Fruit fly (Drosophila melanogaster): ENCODE data around the gene CG13113.

Gene CG13113

DNA sequence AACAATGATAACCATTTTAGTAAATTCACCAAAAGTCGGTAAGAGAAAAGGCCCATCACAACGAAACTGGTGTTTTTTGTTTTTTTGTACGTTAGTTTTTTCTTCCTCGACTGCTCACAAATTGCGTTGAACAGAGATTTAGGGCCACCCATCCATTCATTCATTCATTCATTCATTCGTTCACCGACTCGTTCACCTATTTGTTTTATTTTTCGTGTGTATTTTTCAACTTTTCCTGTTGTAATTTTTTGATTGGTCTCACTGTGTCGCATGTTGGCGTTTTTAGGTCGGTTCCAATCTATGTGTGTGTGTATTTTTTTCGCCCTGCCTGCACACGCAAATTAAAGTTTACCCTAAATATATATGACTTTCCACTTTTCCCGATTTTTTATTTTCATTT, 19.1 kb upstream of the CG13113 start:
- TF ChIP-seq Mnt (GFP tag; optimal IDR thresholded peaks at IDR 0.05) (no peak), CG5204 (GFP tag; optimal IDR thresholded peaks at IDR 0.05) (no peak), Clk (GFP tag; optimal IDR thresholded peaks at IDR 0.05) (no peak), pad (GFP tag; optimal IDR thresholded peaks at IDR 0.05) (no peak), Hr96 (GFP tag; optimal IDR thresholded peaks at IDR 0.05) (no peak), cic (GFP tag; optimal IDR thresholded peaks at IDR 0.05) (no peak), cnc (optimal IDR thresholded peaks at IDR 0.05) (no peak), tj (GFP tag; optimal IDR thresholded peaks at IDR 0.05) (no peak), CG11617 (GFP tag; optimal IDR thresholded peaks at IDR 0.05) (no peak), bab1 (GFP tag; optimal IDR thresholded peaks at IDR 0.05) (no peak), CG12768 (GFP tag; optimal IDR thresholded peaks at IDR 0.05) (no peak)

DNA sequence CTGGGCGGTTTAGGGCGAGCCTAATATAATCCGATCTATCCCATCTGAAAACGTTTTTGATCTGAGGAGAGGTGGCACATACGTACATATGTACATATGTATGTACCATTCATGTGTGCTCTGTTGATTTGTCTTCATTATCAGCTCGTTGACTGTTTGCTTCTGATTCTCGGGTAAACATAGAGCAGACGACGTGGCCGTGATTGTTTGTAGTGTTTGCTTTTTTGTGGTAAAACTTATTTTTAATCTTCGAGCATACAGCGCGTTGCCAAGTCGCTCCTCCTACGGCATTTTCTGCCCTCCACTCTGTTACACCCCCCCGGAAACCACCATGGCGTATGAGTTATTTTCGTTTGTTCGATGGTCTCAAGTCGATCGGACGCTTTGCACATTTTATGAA, 18.3 kb upstream of the CG13113 start:
- peak; percentile 40 for TF ChIP-seq CG11617 (GFP tag; optimal IDR thresholded peaks at IDR 0.05)
- TF ChIP-seq bab1 (GFP tag; optimal IDR thresholded peaks at IDR 0.05): no peak
- TF ChIP-seq ovo (GFP tag; optimal IDR thresholded peaks at IDR 0.05): peak; percentile 49
- TF ChIP-seq CG7045 (GFP tag; optimal IDR thresholded peaks at IDR 0.05): peak; percentile 74
- peak; percentile 71 for TF ChIP-seq CG7101 (tag; optimal IDR thresholded peaks at IDR 0.05)
- peak; percentile 62 for TF ChIP-seq CG12768 (GFP tag; optimal IDR thresholded peaks at IDR 0.05)
- TF ChIP-seq CG5204 (GFP tag; optimal IDR thresholded peaks at IDR 0.05): no peak
- TF ChIP-seq CG33017 (tag; optimal IDR thresholded peaks at IDR 0.05): peak; percentile 17
- TF ChIP-seq CG14711 (tag; optimal IDR thresholded peaks at IDR 0.05): peak; percentile 18
- peak; percentile 91 for TF ChIP-seq cic (GFP tag; optimal IDR thresholded peaks at IDR 0.05)
- TF ChIP-seq Crg-1 (GFP tag; optimal IDR thresholded peaks at IDR 0.05): peak; percentile 77
- peak; percentile 14 for TF ChIP-seq Hr96 (GFP tag; optimal IDR thresholded peaks at IDR 0.05)
- TF ChIP-seq kay (GFP tag; ENCODE audit: borderline replicate concordance): peak; percentile 39
- peak; percentile 38 for TF ChIP-seq pad (GFP tag; optimal IDR thresholded peaks at IDR 0.05)
- no peak for TF ChIP-seq CG1620 (GFP tag; optimal IDR thresholded peaks at IDR 0.05)
- TF ChIP-seq Mnt (GFP tag; optimal IDR thresholded peaks at IDR 0.05): peak; percentile 50
- no peak for TF ChIP-seq tj (GFP tag; optimal IDR thresholded peaks at IDR 0.05)

DNA sequence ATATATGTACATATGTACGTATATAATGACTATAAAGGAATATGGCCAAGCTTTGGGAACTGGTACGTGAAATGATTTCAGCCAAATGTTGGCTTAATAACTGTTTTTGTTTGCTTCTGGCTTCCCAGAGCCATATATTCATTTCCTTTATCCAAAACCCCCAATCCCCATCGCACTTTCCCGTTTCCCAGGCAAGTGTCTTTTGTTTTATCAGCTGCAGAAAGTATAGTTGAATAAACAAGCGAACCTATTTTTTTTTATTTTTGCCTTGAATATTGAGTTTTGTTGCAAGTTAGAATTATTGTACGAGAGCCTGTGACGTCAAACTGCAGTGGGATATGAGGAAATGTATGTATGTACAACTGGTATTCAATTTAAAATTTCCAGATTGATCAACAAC, 17.5 kb upstream of the CG13113 start:
- TF ChIP-seq Clk (GFP tag; optimal IDR thresholded peaks at IDR 0.05) (no peak), bab1 (GFP tag; optimal IDR thresholded peaks at IDR 0.05) (no peak), CG14711 (tag; optimal IDR thresholded peaks at IDR 0.05) (peak; percentile 11), CG33017 (tag; optimal IDR thresholded peaks at IDR 0.05) (peak; percentile 24), ovo (GFP tag; optimal IDR thresholded peaks at IDR 0.05) (peak; percentile 23), CG11617 (GFP tag; optimal IDR thresholded peaks at IDR 0.05) (peak; percentile 21), Crg-1 (GFP tag; optimal IDR thresholded peaks at IDR 0.05) (peak; percentile 47), Hr96 (GFP tag; optimal IDR thresholded peaks at IDR 0.05) (no peak), CG7045 (GFP tag; optimal IDR thresholded peaks at IDR 0.05) (peak; percentile 43), CG1620 (GFP tag; optimal IDR thresholded peaks at IDR 0.05) (no peak), toe (GFP tag; optimal IDR thresholded peaks at IDR 0.05) (no peak), CG5204 (GFP tag; optimal IDR thresholded peaks at IDR 0.05) (no peak), Mnt (GFP tag; optimal IDR thresholded peaks at IDR 0.05) (peak; percentile 3), pad (GFP tag; optimal IDR thresholded peaks at IDR 0.05) (peak; percentile 16), tj (GFP tag; optimal IDR thresholded peaks at IDR 0.05) (no peak), cnc (optimal IDR thresholded peaks at IDR 0.05) (no peak), CG7101 (tag; optimal IDR thresholded peaks at IDR 0.05) (peak; percentile 39), kay (GFP tag; ENCODE audit: borderline replicate concordance) (peak; percentile 1), cic (GFP tag; optimal IDR thresholded peaks at IDR 0.05) (peak; percentile 81), CG12768 (GFP tag; optimal IDR thresholded peaks at IDR 0.05) (peak; percentile 60)

DNA sequence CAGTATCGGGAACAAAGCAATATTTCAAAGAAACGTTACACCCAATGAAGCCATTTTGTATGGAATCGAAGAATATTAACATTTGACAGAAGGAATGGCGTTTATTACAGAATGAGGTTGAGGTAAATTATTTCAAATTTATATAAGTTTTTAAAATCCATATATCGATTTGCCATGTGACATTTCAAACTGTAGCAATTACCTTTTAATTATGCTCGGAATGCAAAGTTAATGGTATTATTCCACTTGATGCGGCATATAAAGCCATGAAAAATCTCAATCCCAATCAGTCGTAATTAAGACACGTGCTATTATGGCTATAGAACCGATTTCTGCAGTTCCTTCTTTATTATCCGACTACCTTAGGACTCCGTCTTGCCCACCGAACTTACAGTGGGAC, 15.8 kb upstream of the CG13113 start, which contains the start of gene CG31883:
CG31883 (plus strand) TSS at position 301 of the 400 bp plus-strand sequence.
- no peak for TF ChIP-seq CG1620 (GFP tag; optimal IDR thresholded peaks at IDR 0.05)
- TF ChIP-seq CG12768 (GFP tag; optimal IDR thresholded peaks at IDR 0.05): no peak
- no peak for TF ChIP-seq cnc (optimal IDR thresholded peaks at IDR 0.05)
- no peak for TF ChIP-seq CG7101 (tag; optimal IDR thresholded peaks at IDR 0.05)
- TF ChIP-seq cic (GFP tag; optimal IDR thresholded peaks at IDR 0.05): no peak
- no peak for TF ChIP-seq ovo (GFP tag; optimal IDR thresholded peaks at IDR 0.05)
- no peak for TF ChIP-seq Crg-1 (GFP tag; optimal IDR thresholded peaks at IDR 0.05)
- TF ChIP-seq CG14711 (tag; optimal IDR thresholded peaks at IDR 0.05): no peak
- no peak for TF ChIP-seq CG7045 (GFP tag; optimal IDR thresholded peaks at IDR 0.05)
- no peak for TF ChIP-seq bab1 (GFP tag; optimal IDR thresholded peaks at IDR 0.05)
- no peak for TF ChIP-seq pad (GFP tag; optimal IDR thresholded peaks at IDR 0.05)
- TF ChIP-seq kay (GFP tag; ENCODE audit: borderline replicate concordance): no peak

- TF ChIP-seq toe (GFP tag; optimal IDR thresholded peaks at IDR 0.05) (no peak), Mnt (GFP tag; optimal IDR thresholded peaks at IDR 0.05) (no peak), tj (GFP tag; optimal IDR thresholded peaks at IDR 0.05) (no peak), pad (GFP tag; optimal IDR thresholded peaks at IDR 0.05) (no peak), cic (GFP tag; optimal IDR thresholded peaks at IDR 0.05) (peak; percentile 77), Hr96 (GFP tag; optimal IDR thresholded peaks at IDR 0.05) (no peak), kay (GFP tag; ENCODE audit: borderline replicate concordance) (peak; percentile 67), CG1620 (GFP tag; optimal IDR thresholded peaks at IDR 0.05) (no peak), CG14711 (tag; optimal IDR thresholded peaks at IDR 0.05) (no peak), Clk (GFP tag; optimal IDR thresholded peaks at IDR 0.05) (no peak), CG7045 (GFP tag; optimal IDR thresholded peaks at IDR 0.05) (no peak), CG33017 (tag; optimal IDR thresholded peaks at IDR 0.05) (peak; percentile 27), CG11617 (GFP tag; optimal IDR thresholded peaks at IDR 0.05) (peak; percentile 29), CG12768 (GFP tag; optimal IDR thresholded peaks at IDR 0.05) (peak; percentile 26), CG5204 (GFP tag; optimal IDR thresholded peaks at IDR 0.05) (no peak), cnc (optimal IDR thresholded peaks at IDR 0.05) (no peak), ovo (GFP tag; optimal IDR thresholded peaks at IDR 0.05) (no peak), CG7101 (tag; optimal IDR thresholded peaks at IDR 0.05) (peak; percentile 11), bab1 (GFP tag; optimal IDR thresholded peaks at IDR 0.05) (no peak), Crg-1 (GFP tag; optimal IDR thresholded peaks at IDR 0.05) (no peak)
Measured at dm6 chr2L:9529858-9530378, 14.1 kb upstream of the CG13113 start.
